Worm (Caenorhabditis elegans): ENCODE results near the gene C27A2.7.

DNA sequence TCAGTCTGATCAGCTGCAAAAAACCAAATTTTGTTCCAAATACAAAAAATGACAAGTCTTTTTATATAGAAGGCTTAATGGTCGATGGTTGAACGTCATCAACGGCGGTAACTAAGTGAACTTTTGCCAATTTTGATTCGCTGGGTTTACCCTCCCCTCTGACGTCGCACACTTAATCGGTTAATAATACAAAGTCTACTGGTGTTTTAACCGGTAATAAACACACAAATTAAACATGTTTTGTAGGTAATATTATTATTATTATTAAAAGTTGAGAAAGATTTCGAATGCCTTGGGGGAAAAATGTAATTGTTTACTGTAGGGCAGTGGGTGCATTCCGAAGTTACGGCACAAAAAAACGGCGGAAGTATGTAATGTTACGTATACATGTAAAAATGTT lies 10.4 kb downstream of the C27A2.7 start, which contains the start of gene pho-12:
- no peak for TF ChIP-seq hlh-1 (tag; optimal IDR thresholded peaks at IDR 0.05)
- no peak for TF ChIP-seq cnd-1 (tag; optimal IDR thresholded peaks at IDR 0.05)
- no peak for TF ChIP-seq ztf-11 (tag; optimal IDR thresholded peaks at IDR 0.05)
- TF ChIP-seq pha-4 (tag; optimal IDR thresholded peaks at IDR 0.05) = no peak
- no peak for TF ChIP-seq lsy-2 (tag; optimal IDR thresholded peaks at IDR 0.05)
